Worm (Caenorhabditis elegans) whole organism, L4/young adult: Measurements from ENCODE around the gene ZK154.1.

Source experiments
- dao-5 ChIP-seq: sonication (generic microtip); optimal IDR thresholded peaks from 2 replicates; lab custom pipeline; 2016; ENCODE audit warnings: missing genotype, missing genetic modification characterization, moderate library complexity, missing compliant biosample characterization
- him-1 ChIP-seq: sonication (generic microtip); optimal IDR thresholded peaks from 2 replicates; lab custom pipeline; 2016; ENCODE audit warnings: missing genotype, missing genetic modification reagents, missing genetic modification characterization, missing compliant biosample characterization

ce11 chrX:7779527-7780033 is at the start of gene ZK154.1:
- TF ChIP-seq him-1 (no peak), dao-5 (no peak)
